Worm (Caenorhabditis elegans) whole organism, midembryonic: ENCODE measurements around the gene nhr-201.

Experiments
- T22C8.4 ChIP-seq: fragments of 200-800 bp; sonication (Bioruptor generic); IDR thresholded peaks from 2 replicates; pipeline ENCODE4 v1.3.6; 2022; ENCODE audit warnings: missing genetic modification characterization, missing compliant biosample characterization
- klf-2 ChIP-seq: fragments of 200-800 bp; sonication (Bioruptor generic); conservative IDR thresholded peaks from 2 replicates; pipeline ENCODE4 v1.3.6; 2022; ENCODE audit warnings: missing genetic modification reagents, missing genetic modification characterization, missing compliant biosample characterization
- ztf-29 ChIP-seq: fragments of 200-800 bp; sonication (Bioruptor generic); IDR thresholded peaks from 2 replicates; pipeline ENCODE4 v1.3.6; 2022; ENCODE audit warnings: missing genetic modification reagents, missing genetic modification characterization, missing compliant biosample characterization

DNA sequence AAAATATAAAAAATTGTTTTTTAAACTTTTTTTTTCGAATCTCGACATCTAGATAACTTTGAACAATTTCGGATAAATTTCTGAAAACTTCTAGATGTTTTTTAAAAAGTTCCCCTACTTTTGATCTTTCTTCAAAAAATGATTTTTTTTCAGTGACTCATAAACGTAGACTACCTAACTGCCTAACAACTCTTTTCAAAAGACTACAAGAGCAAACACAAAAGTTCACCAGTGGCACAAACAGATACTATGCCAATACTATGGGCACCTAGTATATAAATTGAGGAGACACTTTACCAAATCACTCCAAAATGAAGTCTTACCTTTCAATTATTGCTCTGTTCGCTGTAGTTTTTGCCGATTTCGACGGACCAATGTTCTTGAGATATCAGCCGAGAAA lies 39.1 kb downstream of the nhr-201 start, which contains the start of gene srlf-35:
- TF ChIP-seq ztf-29 (GFP tag; lab: Robert Waterston, UW) (no peak), T22C8.4 (GFP tag; lab: Robert Waterston, UW) (no peak), klf-2 (GFP tag; lab: Robert Waterston, UW) (no peak)
